Worm (Caenorhabditis elegans): Measurements from ENCODE around the gene lron-10.

ce11 chrIII:10569246-10569645, 51.9 kb downstream of the lron-10 start:
- TF ChIP-seq egrh-3 (GFP tag; IDR thresholded peaks at IDR 0.05) (no peak), F55B11.4 (tag; optimal IDR thresholded peaks at IDR 0.05; ENCODE audit: borderline replicate concordance, insufficient read depth) (no peak), hlh-26 (GFP tag; conservative IDR thresholded peaks at IDR 0.05) (no peak), T26A5.8 (tag; optimal IDR thresholded peaks at IDR 0.05) (no peak), nfya-1 (tag; optimal IDR thresholded peaks at IDR 0.05; ENCODE audit: borderline replicate concordance, insufficient read depth) (no peak), tbx-9 (tag; optimal IDR thresholded peaks at IDR 0.05; ENCODE audit: borderline replicate concordance) (no peak), unc-130 (GFP tag; optimal IDR thresholded peaks at IDR 0.05) (no peak)

All from whole organism, young adult.